Fruit fly (Drosophila melanogaster) whole organism: ENCODE measurements around the gene CG15747.

Experiments used
- Dll ChIP-seq: fragments of >200 bp; optimal IDR thresholded peaks from 2 replicates; lab custom pipeline; 2017
- EcR ChIP-seq, 2 experiments: fragments of >200 bp; optimal IDR thresholded peaks; 2 replicates each; lab custom pipeline; 2017; ENCODE audit warnings: missing biosample characterization in 2 of 2, missing genetic modification characterization in 2 of 2, missing genetic modification reagents in 2 of 2
- psq ChIP-seq: fragments of >200 bp; optimal IDR thresholded peaks from 2 replicates; lab custom pipeline; 2017
- usp ChIP-seq: fragments of >200 bp; optimal IDR thresholded peaks from 2 replicates; lab custom pipeline; 2017; ENCODE audit warnings: missing biosample characterization, missing genetic modification characterization, mixed read lengths

dm6 chrX:13305323-13305722, 32.8 kb upstream of the CG15747 start:
- TF ChIP-seq Dll (lab: Kevin White, UChicago) (no peak), psq (lab: Kevin White, UChicago) (no peak), EcR (GFP tag; optimal IDR thresholded peaks at IDR 0.05; lab: Kevin White, UChicago) (no peak), usp (GFP tag; lab: Kevin White, UChicago) (no peak)
